Worm (Caenorhabditis elegans) whole organism, midembryonic: ENCODE data around the gene C04F5.2.
A peak's percentile ranks its signal among the peaks of the same experiment; 100 is the strongest.

Experiments used
- T22C8.4 ChIP-seq: fragments of 200-800 bp; sonication (Bioruptor generic); IDR thresholded peaks from 2 replicates; pipeline ENCODE4 v1.3.6; 2022; ENCODE audit warnings: missing genetic modification characterization, missing compliant biosample characterization
- cog-1 ChIP-seq: sonication (generic microtip); optimal IDR thresholded peaks from 2 replicates; lab custom pipeline; 2016; ENCODE audit warnings: missing genetic modification characterization, missing compliant biosample characterization
- flt-1 ChIP-seq: fragments of 200-800 bp; sonication (Bioruptor generic); IDR thresholded peaks from 2 replicates; pipeline ENCODE4 v1.3.6; 2022; ENCODE audit warnings: missing genetic modification characterization, missing compliant biosample characterization
- klf-2 ChIP-seq: fragments of 200-800 bp; sonication (Bioruptor generic); conservative IDR thresholded peaks from 2 replicates; pipeline ENCODE4 v1.3.6; 2022; ENCODE audit warnings: missing genetic modification reagents, missing genetic modification characterization, missing compliant biosample characterization
- med-1 ChIP-seq: sonication (generic microtip); optimal IDR thresholded peaks from 2 replicates; lab custom pipeline; 2017; ENCODE audit warnings: missing genetic modification characterization, mild to moderate bottlenecking, missing compliant biosample characterization, antibody characterized with exemption, missing genetic modification reagents; ENCODE audit not compliant: insufficient read depth
- ref-1 ChIP-seq: fragments of 200-800 bp; sonication (Bioruptor generic); conservative IDR thresholded peaks from 2 replicates; pipeline ENCODE4 v1.3.6; 2022; ENCODE audit warnings: missing genetic modification reagents, missing genetic modification characterization, missing compliant biosample characterization
- tab-1 ChIP-seq: fragments of 200-800 bp; sonication (Bioruptor generic); IDR thresholded peaks from 2 replicates; pipeline ENCODE4 v1.3.6; 2022; ENCODE audit warnings: missing genetic modification characterization, missing compliant biosample characterization
- ztf-23 ChIP-seq: fragments of 200-800 bp; sonication (Bioruptor generic); IDR thresholded peaks from 2 replicates; pipeline ENCODE4 v1.3.6; 2022; ENCODE audit warnings: missing genetic modification reagents, missing genetic modification characterization, missing compliant biosample characterization
- ztf-29 ChIP-seq: fragments of 200-800 bp; sonication (Bioruptor generic); IDR thresholded peaks from 2 replicates; pipeline ENCODE4 v1.3.6; 2022; ENCODE audit warnings: missing genetic modification reagents, missing genetic modification characterization, missing compliant biosample characterization

The C04F5.2 gene

DNA sequence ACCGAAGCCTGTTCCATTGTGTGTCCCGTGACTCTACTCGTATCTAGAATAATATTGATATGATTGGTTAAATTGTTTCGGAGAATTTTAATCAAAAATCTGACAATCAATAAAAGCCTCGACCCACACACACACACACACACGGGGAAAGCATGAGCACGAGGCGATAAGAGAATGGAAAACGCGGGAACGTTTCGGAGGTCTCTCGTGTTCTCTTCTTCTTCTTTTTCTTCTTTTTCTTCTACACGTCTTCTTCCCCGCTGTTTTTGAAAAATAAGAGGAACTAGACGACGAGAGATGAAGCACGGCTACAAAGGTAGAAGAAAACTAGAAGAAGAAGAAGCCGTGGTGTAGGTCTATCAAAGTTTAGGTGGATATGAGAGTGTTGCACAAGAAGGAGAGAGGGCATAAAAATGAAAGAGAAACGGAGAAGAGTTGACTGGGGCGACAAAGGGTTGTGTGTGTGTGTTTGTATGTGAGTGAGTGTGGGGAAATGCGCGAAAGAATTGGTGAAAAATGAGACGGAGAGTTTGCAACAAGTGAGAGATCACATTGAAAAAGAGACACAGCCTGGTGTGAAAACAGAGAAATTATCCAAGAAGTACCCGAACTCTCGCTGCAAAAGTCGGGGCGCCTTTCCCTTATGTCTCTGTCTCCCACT is 32.0 kb downstream of the C04F5.2 start, which contains the start of gene mlk-1:
Gene mlk-1 (minus strand): TSS at position 51 of the 661 bp plus-strand sequence.
- peak; percentile 41 for TF ChIP-seq cog-1 (tag; lab: Kevin White, UChicago)
- TF ChIP-seq ztf-29 (GFP tag; lab: Robert Waterston, UW) = no peak

DNA sequence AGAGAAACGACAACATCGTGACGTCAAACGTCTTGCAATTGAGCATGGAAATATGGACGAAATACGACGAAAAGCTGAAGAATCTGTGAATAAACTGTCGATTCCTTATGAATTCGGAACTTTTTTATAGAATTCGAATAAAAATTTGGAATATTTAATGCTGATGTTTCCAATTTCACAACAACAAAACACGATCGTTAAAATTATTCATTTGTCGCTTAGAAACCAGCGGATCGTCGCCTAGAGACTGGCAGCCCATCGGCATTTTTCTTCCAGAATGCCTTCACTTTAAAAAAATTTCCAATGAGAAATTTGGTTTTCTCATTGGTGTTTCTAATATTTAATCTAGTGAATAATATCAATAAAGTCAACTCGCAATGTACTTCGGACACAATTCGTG is 43.6 kb downstream of the C04F5.2 start, which contains the start of gene cwp-4:
Gene cwp-4 (plus strand): TSS at position 301 of the 400 bp plus-strand sequence.
- TF ChIP-seq klf-2 (GFP tag; lab: Robert Waterston, UW) = no peak
- TF ChIP-seq med-1 (GFP tag; lab: Kevin White, UChicago) = no peak
- TF ChIP-seq flt-1 (GFP tag; lab: Robert Waterston, UW) = no peak
- TF ChIP-seq ztf-23 = no peak
- no peak for TF ChIP-seq ztf-29 (GFP tag; lab: Robert Waterston, UW)
- no peak for TF ChIP-seq tab-1
- no peak for TF ChIP-seq cog-1 (tag; lab: Kevin White, UChicago)
- TF ChIP-seq T22C8.4 (GFP tag; lab: Robert Waterston, UW) = no peak
- no peak for TF ChIP-seq ref-1 (GFP tag; lab: Robert Waterston, UW)

ce11 chrV:5052233-5052632 is 44.7 kb downstream of the C04F5.2 start, which contains the start of gene K11D12.12:
TSS of gene K11D12.12 (plus strand) at chrV:5052261.
- TF ChIP-seq ztf-29 (GFP tag; lab: Robert Waterston, UW) (no peak), ref-1 (GFP tag; lab: Robert Waterston, UW) (no peak), med-1 (GFP tag; lab: Kevin White, UChicago) (no peak), T22C8.4 (GFP tag; lab: Robert Waterston, UW) (no peak), flt-1 (GFP tag; lab: Robert Waterston, UW) (no peak), ztf-23 (no peak), tab-1 (no peak), cog-1 (tag; lab: Kevin White, UChicago) (no peak)

- no peak for TF ChIP-seq ztf-29 (GFP tag; lab: Robert Waterston, UW)
- TF ChIP-seq med-1 (GFP tag; lab: Kevin White, UChicago) = no peak
- no peak for TF ChIP-seq cog-1 (tag; lab: Kevin White, UChicago)
- no peak for TF ChIP-seq ztf-23
- TF ChIP-seq flt-1 (GFP tag; lab: Robert Waterston, UW) = no peak
- TF ChIP-seq klf-2 (GFP tag; lab: Robert Waterston, UW) = no peak
- no peak for TF ChIP-seq ref-1 (GFP tag; lab: Robert Waterston, UW)
- no peak for TF ChIP-seq tab-1
- TF ChIP-seq T22C8.4 (GFP tag; lab: Robert Waterston, UW) = no peak
These were observed 46.8 kb downstream of the C04F5.2 start for ce11 chrV:5050073-5050599.

DNA sequence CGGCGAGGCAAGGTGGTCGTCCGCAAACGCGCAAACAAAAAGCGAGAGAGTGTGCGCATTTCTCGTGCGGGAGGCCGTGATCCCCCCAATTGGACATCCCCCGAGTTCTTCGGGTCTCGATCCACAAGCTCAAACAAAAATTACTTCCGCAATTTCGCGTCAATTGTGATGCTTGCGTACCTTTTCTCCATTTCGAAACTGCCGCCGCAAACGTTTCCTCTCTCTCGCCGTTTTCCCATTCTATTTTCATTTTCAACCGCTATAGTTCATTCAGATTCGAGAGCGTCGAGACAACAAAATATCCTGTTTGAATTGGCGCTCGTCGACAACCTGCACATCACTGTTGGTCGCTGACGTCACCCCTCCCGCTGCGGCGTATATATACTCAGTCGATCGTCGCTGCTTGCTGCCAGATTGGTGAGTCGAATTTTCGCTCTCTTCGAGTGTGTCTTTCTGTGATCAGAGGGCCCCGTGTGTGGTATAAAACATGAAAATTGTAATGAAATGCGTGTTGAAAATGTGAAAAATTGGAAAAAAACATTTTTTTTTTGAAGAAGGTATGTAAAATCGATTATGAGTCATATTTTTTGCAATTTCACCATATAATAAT is 47.5 kb downstream of the C04F5.2 start, which contains the start of the genes pqn-51 and K11D12.14:
Gene pqn-51 (plus strand): TSS at position 275 of the 610 bp plus-strand sequence.
Gene K11D12.14 (plus strand): TSS at position 304 of the 610 bp plus-strand sequence.
- TF ChIP-seq flt-1 (GFP tag; lab: Robert Waterston, UW) (no peak; the same call in 1 of the 2 replicates), ztf-29 (GFP tag; lab: Robert Waterston, UW) (peak; percentile 56), cog-1 (tag; lab: Kevin White, UChicago) (peak; percentile 74), ztf-23 (peak; percentile 80), T22C8.4 (GFP tag; lab: Robert Waterston, UW) (no peak)

ce11 chrV:5047230-5047629 is 49.7 kb downstream of the C04F5.2 start:
- peak; percentile 80 for TF ChIP-seq flt-1 (GFP tag; lab: Robert Waterston, UW)
- 0 out of 2 replicates have a peak, but pooled peaks have one; percentile 49 for TF ChIP-seq tab-1
- TF ChIP-seq ztf-23 = peak; percentile 78
- TF ChIP-seq klf-2 (GFP tag; lab: Robert Waterston, UW) = peak; percentile 72

DNA sequence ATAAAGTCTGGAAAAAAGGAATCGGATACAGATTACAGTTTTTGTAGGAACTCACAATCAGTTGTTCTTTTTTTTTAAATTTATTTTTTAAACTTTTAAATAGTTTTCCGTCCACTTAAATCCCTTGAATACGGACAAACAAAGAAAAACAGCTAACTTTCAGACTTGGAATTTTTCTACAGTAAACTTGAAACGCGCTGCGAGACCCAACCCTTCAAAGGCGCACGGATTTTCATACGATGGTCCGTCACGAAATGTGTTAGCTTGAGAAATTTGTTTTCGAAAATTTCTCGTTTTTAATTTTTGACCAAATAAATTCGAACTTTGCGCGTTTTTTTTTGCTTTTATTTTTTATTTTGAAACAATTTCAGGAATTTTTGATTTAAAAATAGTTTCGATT is 50.4 kb downstream of the C04F5.2 start:
- no peak for TF ChIP-seq tab-1
- no peak for TF ChIP-seq ztf-29 (GFP tag; lab: Robert Waterston, UW)

- TF ChIP-seq klf-2 (GFP tag; lab: Robert Waterston, UW) = no peak
- no peak for TF ChIP-seq ztf-29 (GFP tag; lab: Robert Waterston, UW)
- no peak for TF ChIP-seq ref-1 (GFP tag; lab: Robert Waterston, UW)
- TF ChIP-seq T22C8.4 (GFP tag; lab: Robert Waterston, UW) = no peak
- no peak for TF ChIP-seq med-1 (GFP tag; lab: Kevin White, UChicago)
These were observed 50.8 kb downstream of the C04F5.2 start, which contains the start of gene exc-14 for ce11 chrV:5046103-5046502. TSS of gene exc-14 (minus strand) at chrV:5046203.
